Worm (Caenorhabditis elegans): ENCODE measurements around the gene set-21.

set-21 gene

DNA sequence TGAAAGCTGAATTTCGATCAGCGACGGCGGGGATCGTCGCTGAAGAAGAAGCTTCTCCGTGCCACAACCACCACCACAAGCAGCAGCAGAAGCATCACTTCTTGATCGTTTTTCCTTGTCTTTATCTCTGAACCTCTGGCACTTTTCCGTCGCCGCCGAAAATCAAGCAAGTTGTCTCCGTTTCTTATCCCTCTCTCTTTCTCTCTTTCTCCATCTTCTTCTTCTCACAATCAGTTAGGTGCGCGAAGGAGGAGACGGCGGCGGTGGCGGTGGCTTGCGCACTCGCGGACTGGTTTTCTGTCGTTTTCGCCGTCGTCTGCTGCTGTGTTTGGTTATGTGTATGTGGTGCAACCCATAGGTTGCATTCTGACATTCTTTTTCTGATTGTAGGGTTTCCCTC lies 7.8 kb downstream of the set-21 start (continued):
- TF ChIP-seq C16A3.4 (tag; optimal IDR thresholded peaks at IDR 0.05), result no peak
- no peak for TF ChIP-seq sptf-1 (tag; optimal IDR thresholded peaks at IDR 0.05)
- peak in 1 of 2 experiments; percentile 12 for TF ChIP-seq lin-35 (GFP tag; optimal IDR thresholded peaks at IDR 0.05)

DNA sequence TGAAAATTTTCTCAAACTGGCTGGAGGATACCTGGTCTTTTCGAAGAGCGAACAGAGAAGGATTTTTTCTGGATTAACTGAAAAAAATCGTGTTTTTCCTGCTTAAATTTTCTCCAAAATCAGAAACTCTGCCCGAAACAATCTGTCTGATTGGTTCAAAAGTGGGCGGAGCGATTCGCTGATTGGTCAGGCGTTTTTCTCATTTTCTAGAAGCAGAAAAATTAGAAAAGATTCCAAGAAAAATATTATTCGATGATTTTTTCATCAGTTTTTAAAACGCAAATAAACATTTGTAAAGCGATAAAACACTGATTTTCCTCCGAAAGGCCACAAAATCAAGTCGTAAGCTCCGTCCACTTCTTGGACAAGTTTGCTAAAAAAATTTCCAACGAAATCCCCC lies 8.2 kb downstream of the set-21 start:
- TF ChIP-seq nhr-20 (tag; optimal IDR thresholded peaks at IDR 0.05), result no peak
- TF ChIP-seq efl-1 (optimal IDR thresholded peaks at IDR 0.05), result no peak
- peak in 1 of 2 experiments; percentile 56 for TF ChIP-seq efl-1 (GFP tag; optimal IDR thresholded peaks at IDR 0.05 in 1 of 2)
- no peak for TF ChIP-seq ztf-4 (tag; optimal IDR thresholded peaks at IDR 0.05)

DNA sequence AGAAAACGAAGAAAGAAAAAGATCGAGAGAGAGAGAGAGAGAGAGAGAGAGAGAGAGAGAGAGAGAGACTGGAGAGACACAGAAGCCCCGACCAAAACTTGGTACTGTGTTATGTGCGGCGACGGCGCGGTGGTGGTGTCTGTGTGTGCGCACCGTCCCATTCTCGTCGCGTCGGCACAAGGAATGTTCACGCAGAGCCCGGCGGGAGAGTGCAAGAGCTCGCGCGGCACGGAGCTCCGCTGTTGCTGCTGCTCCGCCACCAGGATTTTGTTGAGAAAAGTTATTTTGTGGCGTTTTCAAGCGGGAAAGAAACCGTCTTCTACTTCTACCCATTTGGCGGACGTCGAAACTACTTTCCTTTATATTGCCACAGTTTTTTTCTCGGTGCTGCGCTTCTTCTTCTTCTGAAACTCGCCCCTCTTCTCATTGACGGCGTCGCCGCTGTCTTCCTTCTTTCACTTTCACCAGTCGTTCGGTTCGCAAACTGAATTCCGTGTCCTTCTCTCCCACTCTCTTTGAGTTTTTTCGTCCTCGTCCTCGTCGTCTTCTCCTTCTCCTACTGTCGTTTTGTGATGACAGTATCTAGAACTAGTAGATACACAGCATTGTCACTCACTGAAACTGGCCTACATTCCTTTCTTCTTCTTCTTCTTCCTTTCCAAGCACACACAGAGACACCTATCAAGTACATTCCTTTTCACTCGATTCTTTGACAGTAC lies 8.9 kb downstream of the set-21 start:
- TF ChIP-seq lin-35 (GFP tag; optimal IDR thresholded peaks at IDR 0.05) (no peak), blmp-1 (tag; optimal IDR thresholded peaks at IDR 0.05) (peak; percentile 63), ceh-90 (tag; optimal IDR thresholded peaks at IDR 0.05) (no peak), mab-9 (GFP tag; IDR thresholded peaks at IDR 0.05) (no peak), unc-30 (tag; optimal IDR thresholded peaks at IDR 0.05) (no peak), xbp-1 (tag; optimal IDR thresholded peaks at IDR 0.05) (no peak), efl-1 (optimal IDR thresholded peaks at IDR 0.05) (peak in 1 of 2 experiments; percentile 1), efl-1 (GFP tag; optimal IDR thresholded peaks at IDR 0.05 in 1 of 2) (peak in 1 of 2 experiments; percentile 71)

DNA sequence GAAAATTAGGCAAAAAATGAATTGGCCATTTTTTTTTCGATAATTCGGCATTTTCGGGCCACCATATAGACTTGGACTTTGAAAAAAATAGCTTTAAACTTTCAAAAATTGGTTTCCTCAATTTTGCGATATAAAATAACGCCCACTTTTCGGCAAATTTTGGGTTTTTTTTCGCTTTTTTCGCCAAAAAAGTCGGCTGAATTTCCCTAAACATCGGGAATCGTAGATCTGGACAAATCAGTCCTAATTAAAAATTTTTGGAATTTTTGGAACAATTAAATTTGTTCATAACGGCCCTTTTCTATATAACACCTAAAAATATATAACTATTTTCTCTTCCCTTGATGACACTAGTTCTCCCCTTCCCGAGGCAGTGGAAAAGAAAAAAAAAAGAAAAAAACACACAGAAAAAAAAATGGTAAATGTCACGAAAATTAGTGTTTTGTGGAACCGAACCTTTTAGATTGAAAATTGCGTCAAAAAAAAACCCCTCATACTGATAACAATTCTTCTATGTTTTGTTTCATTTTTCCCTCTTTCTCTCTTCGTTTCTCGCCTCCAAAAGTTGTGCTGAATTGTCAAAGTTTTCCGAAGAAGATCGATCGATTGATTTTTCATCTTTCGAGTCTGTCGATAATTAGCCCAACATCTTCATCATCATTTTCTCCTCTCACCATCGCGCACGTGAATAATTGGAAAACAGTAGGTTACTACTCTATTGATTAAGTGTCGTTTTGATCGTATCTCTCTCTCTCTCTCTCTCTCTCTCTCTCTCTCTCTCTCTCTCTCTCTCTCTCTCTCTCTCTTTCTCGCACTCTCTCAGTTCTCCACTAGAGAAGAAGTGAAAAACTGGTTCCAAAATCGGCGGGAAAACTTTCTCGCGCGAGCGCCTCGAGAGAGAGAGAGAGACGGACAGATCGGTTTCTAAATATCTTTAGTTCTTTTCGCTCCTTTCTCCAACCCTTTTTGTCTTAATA lies 10.0 kb downstream of the set-21 start, which contains the start of gene Y24D9A.6:
Gene Y24D9A.6, minus strand, starts transcription at position 51 of the 977 bp plus-strand sequence.
- TF ChIP-seq ama-1 (optimal IDR thresholded peaks at IDR 0.05) (peak; percentile 50), alr-1 (tag; optimal IDR thresholded peaks at IDR 0.05; ENCODE audit: borderline replicate concordance) (no peak), sox-4 (tag; optimal IDR thresholded peaks at IDR 0.05) (no peak), xbp-1 (tag; optimal IDR thresholded peaks at IDR 0.05) (peak; percentile 28), ztf-11 (tag; optimal IDR thresholded peaks at IDR 0.05) (no peak), elt-2 (tag; optimal IDR thresholded peaks at IDR 0.05) (no peak), unc-98 (GFP tag; IDR thresholded peaks at IDR 0.05) (no peak), lin-35 (GFP tag; optimal IDR thresholded peaks at IDR 0.05) (peak; percentile 56 to 86), lin-15B (tag; optimal IDR thresholded peaks at IDR 0.05) (no peak), lin-14 (GFP tag; optimal IDR thresholded peaks at IDR 0.05) (peak; percentile 95), dpl-1 (GFP tag; optimal IDR thresholded peaks at IDR 0.05) (peak; percentile 60 to 75 (median 69)), nhr-77 (tag; optimal IDR thresholded peaks at IDR 0.05) (peak; percentile 61), unc-30 (tag; optimal IDR thresholded peaks at IDR 0.05) (no peak), efl-3 (GFP tag; optimal IDR thresholded peaks at IDR 0.05) (peak; percentile 96), C16A3.4 (tag; optimal IDR thresholded peaks at IDR 0.05) (peak; percentile 72), nhr-237 (tag; optimal IDR thresholded peaks at IDR 0.05) (peak; percentile 57), nhr-71 (tag; optimal IDR thresholded peaks at IDR 0.05) (peak; percentile 88), ceh-63 (GFP tag; optimal IDR thresholded peaks at IDR 0.05) (no peak), mep-1 (tag; optimal IDR thresholded peaks at IDR 0.05) (peak; percentile 78), ets-5 (GFP tag; IDR thresholded peaks at IDR 0.05) (no peak), fkh-10 (GFP tag; optimal IDR thresholded peaks at IDR 0.05) (no peak), tbx-2 (tag; optimal IDR thresholded peaks at IDR 0.05) (peak; percentile 64), hlh-17 (GFP tag; optimal IDR thresholded peaks at IDR 0.05; ENCODE audit: borderline replicate concordance) (no peak), mef-2 (tag; optimal IDR thresholded peaks at IDR 0.05) (no peak), egl-13 (tag; optimal IDR thresholded peaks at IDR 0.05) (no peak), C34B4.2 (tag; optimal IDR thresholded peaks at IDR 0.05) (no peak), zag-1 (tag; optimal IDR thresholded peaks at IDR 0.05) (no peak), sptf-1 (tag; optimal IDR thresholded peaks at IDR 0.05) (no peak), aly-2 (tag; optimal IDR thresholded peaks at IDR 0.05) (peak; percentile 41), dsc-1 (tag; optimal IDR thresholded peaks at IDR 0.05) (no peak), fos-1 (tag; optimal IDR thresholded peaks at IDR 0.05) (peak; percentile 55), unc-86 (tag; optimal IDR thresholded peaks at IDR 0.05) (no peak), vab-15 (tag; optimal IDR thresholded peaks at IDR 0.05) (peak; percentile 66), swsn-7 (tag; optimal IDR thresholded peaks at IDR 0.05) (peak; percentile 43), nhr-11 (tag; optimal IDR thresholded peaks at IDR 0.05) (peak; percentile 68), pax-3 (tag; optimal IDR thresholded peaks at IDR 0.05) (peak; percentile 4)

Data from whole organism, L1 larva.